Fruit fly (Drosophila melanogaster) whole organism, embryonic: ENCODE measurements around the gene CG10477.
A peak's percentile ranks its signal among the peaks of the same experiment; 100 is the strongest.

Experiments
- Abd-B ChIP-seq: fragments of 200-800 bp; sonication (Bioruptor generic); optimal IDR thresholded peaks from 2 replicates; lab custom pipeline; 2018; ENCODE audit warnings: missing biosample characterization, mild to moderate bottlenecking, missing genetic modification characterization, moderate library complexity
- CG1024 ChIP-seq: fragments of 200-800 bp; sonication (Bioruptor generic); IDR thresholded peaks from 2 replicates; pipeline ENCODE4 v1.3.6; 2022; ENCODE audit warnings: missing biosample characterization, missing genetic modification characterization
- CG10267 ChIP-seq: fragments of 200-800 bp; sonication (Bioruptor generic); optimal IDR thresholded peaks from 2 replicates; lab custom pipeline; 2018; ENCODE audit warnings: missing biosample characterization, mild to moderate bottlenecking, missing genetic modification characterization, moderate library complexity
- CG10366 ChIP-seq: fragments of 200-800 bp; sonication (Bioruptor generic); IDR thresholded peaks from 2 replicates; pipeline ENCODE4 v1.3.6; 2022; ENCODE audit warnings: missing biosample characterization, missing genetic modification characterization
- CG13775 ChIP-seq: fragments of 200-800 bp; sonication (Bioruptor generic); optimal IDR thresholded peaks from 3 replicates; lab custom pipeline; 2017; ENCODE audit warnings: missing biosample characterization, mild to moderate bottlenecking, missing genetic modification characterization
- CG14014 ChIP-seq: fragments of 200-800 bp; sonication (Bioruptor generic); IDR thresholded peaks from 2 replicates; pipeline ENCODE4 v1.3.6; 2022; ENCODE audit warnings: missing biosample characterization, missing genetic modification characterization
- CG14667 ChIP-seq: fragments of 200-800 bp; sonication (Bioruptor generic); IDR thresholded peaks from 2 replicates; pipeline ENCODE4 v1.3.6; 2022; ENCODE audit warnings: missing biosample characterization, missing genetic modification characterization
- CG15696 ChIP-seq: fragments of 200-800 bp; sonication (Bioruptor generic); optimal IDR thresholded peaks from 2 replicates; lab custom pipeline; 2019; ENCODE audit warnings: missing biosample characterization, mild to moderate bottlenecking, missing genetic modification characterization, moderate library complexity
- CG16813 ChIP-seq: fragments of 200-800 bp; sonication (Bioruptor generic); IDR thresholded peaks from 3 replicates; pipeline ENCODE4 v1.3.6; 2022; ENCODE audit warnings: missing biosample characterization, missing genetic modification characterization; ENCODE audit not compliant: partially characterized antibody
- CG17328 ChIP-seq: fragments of 200-800 bp; sonication (Bioruptor generic); IDR thresholded peaks from 2 replicates; pipeline ENCODE4 v1.3.6; 2022; ENCODE audit warnings: missing biosample characterization, missing genetic modification characterization
- CG17385 ChIP-seq: fragments of 200-800 bp; sonication (Bioruptor generic); optimal IDR thresholded peaks from 3 replicates; lab custom pipeline; 2018; ENCODE audit warnings: missing biosample characterization, mild to moderate bottlenecking, missing genetic modification characterization
- CG17568 ChIP-seq: fragments of 200-800 bp; sonication (Bioruptor generic); optimal IDR thresholded peaks from 2 replicates; lab custom pipeline; 2018; ENCODE audit warnings: missing biosample characterization, mild to moderate bottlenecking, missing genetic modification characterization, moderate library complexity
- CG3065 ChIP-seq: fragments of 200-800 bp; sonication (Bioruptor generic); optimal IDR thresholded peaks from 2 replicates; lab custom pipeline; 2016; ENCODE audit warnings: missing biosample characterization, missing genetic modification characterization
- CG4404 ChIP-seq: fragments of 200-800 bp; sonication (Bioruptor generic); IDR thresholded peaks from 2 replicates; pipeline ENCODE4 v1.3.6; 2022; ENCODE audit warnings: missing biosample characterization, missing genetic modification characterization
- CG5245 ChIP-seq: fragments of 200-800 bp; sonication (Bioruptor generic); optimal IDR thresholded peaks from 3 replicates; lab custom pipeline; 2016; ENCODE audit warnings: missing biosample characterization, missing genetic modification characterization
- CG6683 ChIP-seq: fragments of 200-800 bp; sonication (Bioruptor generic); optimal IDR thresholded peaks from 2 replicates; lab custom pipeline; 2017; ENCODE audit warnings: missing biosample characterization, mild to moderate bottlenecking, missing genetic modification characterization, missing genetic modification reagents
- CG6689 ChIP-seq: fragments of 200-800 bp; sonication (Bioruptor generic); IDR thresholded peaks from 2 replicates; pipeline ENCODE4 v1.3.6; 2022; ENCODE audit warnings: missing biosample characterization, missing genetic modification characterization
- CG8478 ChIP-seq: fragments of >200 bp; optimal IDR thresholded peaks from 2 replicates; lab custom pipeline; 2018
- CG8924 ChIP-seq: fragments of 200-800 bp; optimal IDR thresholded peaks from 3 replicates; lab custom pipeline; 2019; ENCODE audit warnings: missing biosample characterization, mild to moderate bottlenecking, missing genetic modification characterization, moderate library complexity
- CG9215 ChIP-seq: fragments of 200-800 bp; sonication (Bioruptor generic); IDR thresholded peaks from 2 replicates; pipeline ENCODE4 v1.3.6; 2022; ENCODE audit warnings: missing biosample characterization, missing genetic modification characterization
- CG9932 ChIP-seq: fragments of 200-800 bp; sonication (Bioruptor generic); IDR thresholded peaks from 2 replicates; pipeline ENCODE4 v1.3.6; 2022; ENCODE audit warnings: missing biosample characterization, missing genetic modification characterization
- Hey ChIP-seq: fragments of 200-800 bp; sonication (Bioruptor generic); optimal IDR thresholded peaks from 3 replicates; lab custom pipeline; 2018; ENCODE audit warnings: missing biosample characterization, mild to moderate bottlenecking, missing genetic modification characterization
- Kr ChIP-seq: fragments of 200-800 bp; sonication (Bioruptor generic); optimal IDR thresholded peaks from 2 replicates; lab custom pipeline; 2017; ENCODE audit warnings: missing biosample characterization, mild to moderate bottlenecking, missing genetic modification characterization
- Lhr ChIP-seq: fragments of 200-800 bp; sonication (Bioruptor generic); optimal IDR thresholded peaks from 3 replicates; lab custom pipeline; 2017; ENCODE audit warnings: mild to moderate bottlenecking, missing biosample characterization, missing genetic modification reagents, missing genetic modification characterization
- Oli ChIP-seq: fragments of 200-800 bp; sonication (Bioruptor generic); optimal IDR thresholded peaks from 2 replicates; lab custom pipeline; 2018; ENCODE audit warnings: missing biosample characterization, mild to moderate bottlenecking, missing genetic modification characterization, moderate library complexity
- Opbp ChIP-seq: fragments of 200-800 bp; sonication (Bioruptor generic); IDR thresholded peaks from 3 replicates; pipeline ENCODE4 v1.3.6; 2022; ENCODE audit warnings: missing biosample characterization, missing genetic modification characterization; ENCODE audit not compliant: partially characterized antibody
- Sry-δ ChIP-seq: fragments of 200-800 bp; sonication (Bioruptor generic); optimal IDR thresholded peaks from 2 replicates; lab custom pipeline; 2016; ENCODE audit warnings: missing biosample characterization, missing genetic modification characterization
- Taf1 ChIP-seq: fragments of 200-800 bp; sonication (Bioruptor generic); IDR thresholded peaks from 2 replicates; pipeline ENCODE4 v1.3.6; 2022; ENCODE audit warnings: missing biosample characterization, missing genetic modification characterization
- Xbp1 ChIP-seq: fragments of 200-800 bp; sonication (Bioruptor generic); optimal IDR thresholded peaks from 3 replicates; lab custom pipeline; 2016; ENCODE audit warnings: missing biosample characterization, mild to moderate bottlenecking, missing genetic modification characterization
- ab ChIP-seq: fragments of 200-800 bp; sonication (Bioruptor generic); optimal IDR thresholded peaks from 2 replicates; lab custom pipeline; 2016; ENCODE audit warnings: missing biosample characterization, missing genetic modification characterization
- aop ChIP-seq: fragments of 200-800 bp; sonication (Bioruptor generic); IDR thresholded peaks from 2 replicates; pipeline ENCODE4 v1.3.6; 2022; ENCODE audit warnings: missing biosample characterization, missing genetic modification characterization
- chif ChIP-seq, 2 experiments: fragments of 200-800 bp; sonication (Bioruptor generic); optimal IDR thresholded peaks; 3 replicates each; lab custom pipeline; 2016; ENCODE audit warnings: missing biosample characterization in 2 of 2, missing genetic modification characterization in 2 of 2
- chinmo ChIP-seq: fragments of 200-800 bp; sonication (Bioruptor generic); IDR thresholded peaks from 4 replicates; pipeline ENCODE4 v1.3.6; 2022; ENCODE audit warnings: missing biosample characterization, missing genetic modification characterization; ENCODE audit not compliant: partially characterized antibody
- dm ChIP-seq: fragments of 200-800 bp; sonication (Bioruptor generic); optimal IDR thresholded peaks from 3 replicates; lab custom pipeline; 2016; ENCODE audit warnings: missing biosample characterization, missing genetic modification characterization
- fd102C ChIP-seq: fragments of 200-800 bp; sonication (Bioruptor generic); optimal IDR thresholded peaks from 2 replicates; lab custom pipeline; 2018; ENCODE audit warnings: missing biosample characterization, mild to moderate bottlenecking, missing genetic modification characterization, moderate library complexity
- ftz-f1 ChIP-seq: fragments of 200-800 bp; sonication (Bioruptor generic); optimal IDR thresholded peaks from 2 replicates; lab custom pipeline; 2016; ENCODE audit warnings: missing biosample characterization, missing genetic modification characterization
- lab ChIP-seq: fragments of 200-800 bp; sonication (Bioruptor generic); optimal IDR thresholded peaks from 3 replicates; lab custom pipeline; 2017; ENCODE audit warnings: missing biosample characterization, missing genetic modification characterization, mild to moderate bottlenecking, moderate library complexity, missing genetic modification reagents
- lbe ChIP-seq: fragments of 200-800 bp; sonication (Bioruptor generic); optimal IDR thresholded peaks from 2 replicates; lab custom pipeline; 2016; ENCODE audit warnings: missing biosample characterization, mild to moderate bottlenecking, missing genetic modification characterization
- lmd ChIP-seq: fragments of 200-800 bp; sonication (Bioruptor generic); IDR thresholded peaks from 2 replicates; pipeline ENCODE4 v1.3.6; 2022; ENCODE audit warnings: missing biosample characterization, missing genetic modification characterization
- otp ChIP-seq: fragments of 200-800 bp; sonication (Bioruptor generic); IDR thresholded peaks from 3 replicates; pipeline ENCODE4, ENCODE4 v1.3.6; 2022; ENCODE audit warnings: missing biosample characterization, missing genetic modification characterization
- phol ChIP-seq: fragments of 200-800 bp; sonication (Bioruptor generic); optimal IDR thresholded peaks from 3 replicates; lab custom pipeline; 2018; ENCODE audit warnings: missing biosample characterization, mild to moderate bottlenecking, missing genetic modification characterization, moderate library complexity
- prd ChIP-seq, 3 experiments: fragments of >200 bp in 2 of 3; fragments of 200-800 bp in 1 of 3; sonication (Bioruptor generic) in 1 of 3; optimal IDR thresholded peaks in 2 of 3; IDR thresholded peaks in 1 of 3; 2 replicates in 2 of 3; 3 replicates in 1 of 3; pipeline versions ENCODE4 v1.3.6 to Lab custom; 2017 to 2022; ENCODE audit warnings: missing biosample characterization in 1 of 3, missing genetic modification characterization in 1 of 3
- sens-2 ChIP-seq: fragments of 200-800 bp; sonication (Bioruptor generic); IDR thresholded peaks from 2 replicates; pipeline ENCODE4 v1.3.6; 2022; ENCODE audit warnings: missing biosample characterization, missing genetic modification characterization
- so ChIP-seq: fragments of 200-800 bp; sonication (Bioruptor generic); IDR thresholded peaks from 3 replicates; pipeline ENCODE4 v1.3.6; 2022; ENCODE audit warnings: missing biosample characterization, missing genetic modification characterization
- ssp ChIP-seq: fragments of 200-800 bp; sonication (Bioruptor generic); IDR thresholded peaks from 2 replicates; pipeline ENCODE4 v1.3.6; 2022; ENCODE audit warnings: missing biosample characterization, missing genetic modification characterization
- stwl ChIP-seq: fragments of 200-800 bp; sonication (Bioruptor generic); optimal IDR thresholded peaks from 3 replicates; lab custom pipeline; 2018; ENCODE audit warnings: missing biosample characterization, mild to moderate bottlenecking, missing genetic modification characterization, moderate library complexity
- vfl ChIP-seq: fragments of 200-800 bp; sonication (Bioruptor generic); optimal IDR thresholded peaks from 2 replicates; lab custom pipeline; 2016; ENCODE audit warnings: missing biosample characterization, missing genetic modification characterization
- vvl ChIP-seq: fragments of 200-800 bp; sonication (Bioruptor generic); IDR thresholded peaks from 2 replicates; pipeline ENCODE4 v1.3.6; 2022; ENCODE audit warnings: missing biosample characterization, missing genetic modification characterization
- zen2 ChIP-seq: fragments of 200-800 bp; sonication (Bioruptor generic); IDR thresholded peaks from 3 replicates; pipeline ENCODE4 v1.3.6; 2022; ENCODE audit warnings: missing biosample characterization, missing genetic modification characterization; ENCODE audit not compliant: partially characterized antibody

Gene CG10477

DNA sequence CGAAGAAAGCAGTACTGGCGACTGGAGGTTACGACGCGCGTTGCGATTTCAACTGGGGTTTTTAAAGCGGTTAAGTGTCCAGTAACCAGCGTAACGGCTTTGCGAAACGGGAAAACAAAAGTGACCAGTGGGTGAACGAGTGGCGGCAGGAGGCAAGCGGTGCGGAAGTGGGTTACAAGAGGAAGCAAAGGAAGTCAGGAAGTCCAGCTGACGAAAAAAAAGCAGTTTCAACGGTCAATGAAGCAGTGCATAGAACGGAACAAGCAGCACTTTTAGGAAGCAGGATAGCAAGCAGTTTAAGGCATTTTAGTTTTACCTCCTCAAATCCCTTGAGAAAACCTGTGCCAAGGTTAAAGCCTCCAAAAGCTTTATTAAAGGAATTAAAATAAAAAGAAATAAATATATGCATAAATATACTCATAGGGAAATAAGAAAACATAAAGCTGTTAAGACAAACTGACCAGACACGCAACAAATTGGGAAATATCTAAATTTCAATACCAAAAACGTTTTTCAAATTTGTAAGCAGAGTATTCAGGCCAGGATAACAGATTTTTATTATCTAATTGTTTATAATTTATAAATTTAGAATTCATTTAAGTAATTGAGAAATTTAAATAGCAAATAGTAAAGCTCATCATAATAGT, 24.8 kb upstream of the CG10477 start, which contains the start of gene CG6592 (continued):
- TF ChIP-seq zen2 (GFP tag; lab: Robert Waterston, UW): no peak
- TF ChIP-seq Lhr (GFP tag; lab: Kevin White, UChicago): peak; percentile 40
- 0 out of 3 replicates have a peak, but pooled peaks have one; percentile 32 for TF ChIP-seq CG16813 (GFP tag; lab: Robert Waterston, UW)
- TF ChIP-seq prd (optimal IDR thresholded peaks at IDR 0.05; lab: Kevin White, UChicago): no peak
- peak; percentile 76 for TF ChIP-seq prd (GFP tag; IDR thresholded peaks at IDR 0.05; lab: Robert Waterston, UW)
- no peak for TF ChIP-seq ftz-f1
- TF ChIP-seq CG10366 (GFP tag; lab: Robert Waterston, UW): peak; percentile 36; the same call in 1 of the 2 replicates
- no peak for TF ChIP-seq CG9215
- peak; percentile 57 for TF ChIP-seq CG15696 (tag; lab: Kevin White, UChicago)
- peak; percentile 29 for TF ChIP-seq Xbp1
- no peak for TF ChIP-seq vfl
- peak; percentile 4 for TF ChIP-seq CG8924 (tag; lab: Kevin White, UChicago)
- peak; percentile 29 for TF ChIP-seq Oli (tag; lab: Kevin White, UChicago)
- peak; percentile 62 for TF ChIP-seq phol (tag; lab: Kevin White, UChicago)
- peak; percentile 28 for TF ChIP-seq dm (GFP tag; lab: Kevin White, UChicago)
- TF ChIP-seq CG4404 (GFP tag; lab: Robert Waterston, UW): peak; percentile 49
- TF ChIP-seq otp: peak; percentile 65; the same call in 1 of the 3 replicates
- TF ChIP-seq fd102C (GFP tag; lab: Kevin White, UChicago): peak; percentile 85
- TF ChIP-seq CG9932 (GFP tag; lab: Robert Waterston, UW): no peak
- TF ChIP-seq CG6689 (GFP tag; lab: Robert Waterston, UW): 0 out of 2 replicates have a peak, but pooled peaks have one; percentile 8
- no peak for TF ChIP-seq CG14667 (GFP tag; lab: Robert Waterston, UW)
- TF ChIP-seq Abd-B (GFP tag; lab: Kevin White, UChicago): peak; percentile 24
- no peak for TF ChIP-seq Taf1 (GFP tag; lab: Robert Waterston, UW)
- no peak for TF ChIP-seq CG10267 (tag; lab: Kevin White, UChicago)
- TF ChIP-seq CG1024 (GFP tag; lab: Robert Waterston, UW): peak; percentile 16; the same call in 1 of the 2 replicates
- TF ChIP-seq CG14014 (GFP tag; lab: Robert Waterston, UW): no peak
- no peak for TF ChIP-seq lab
- no peak for TF ChIP-seq Sry-δ (GFP tag; lab: Kevin White, UChicago)
- TF ChIP-seq ssp: no peak
- peak; percentile 76 for TF ChIP-seq CG17328
- TF ChIP-seq CG13775 (GFP tag; lab: Kevin White, UChicago): peak; percentile 68
- TF ChIP-seq chif (GFP tag; optimal IDR thresholded peaks at IDR 0.05; lab: Kevin White, UChicago): peak; percentile 36 to 77
- TF ChIP-seq vvl (GFP tag; lab: Robert Waterston, UW): 0 out of 2 replicates have a peak, but pooled peaks have one; percentile 22
- no peak for TF ChIP-seq CG6683 (GFP tag; lab: Kevin White, UChicago)
- TF ChIP-seq chinmo: no peak
- TF ChIP-seq Opbp (GFP tag; lab: Robert Waterston, UW): peak; percentile 36; the same call in 1 of the 3 replicates
- TF ChIP-seq CG3065 (GFP tag; lab: Kevin White, UChicago): peak; percentile 14
- peak; percentile 68 for TF ChIP-seq Kr (GFP tag; lab: Kevin White, UChicago)
- no peak for TF ChIP-seq ab
- no peak; the same call in 1 of the 2 replicates for TF ChIP-seq lmd (GFP tag; lab: Robert Waterston, UW)
- no peak for TF ChIP-seq Hey (tag; lab: Kevin White, UChicago)
- peak; percentile 40; the same call in 1 of the 2 replicates for TF ChIP-seq aop (GFP tag; lab: Robert Waterston, UW)
- TF ChIP-seq sens-2 (GFP tag; lab: Robert Waterston, UW): no peak
- TF ChIP-seq stwl: peak; percentile 91
- TF ChIP-seq CG8478 (lab: Kevin White, UChicago): peak; percentile 82
- no peak for TF ChIP-seq CG5245
- TF ChIP-seq lbe (GFP tag; lab: Kevin White, UChicago): no peak
- TF ChIP-seq CG17385 (GFP tag; lab: Kevin White, UChicago): peak; percentile 66
- TF ChIP-seq CG17568: peak; percentile 24
- 0 out of 3 replicates have a peak, but pooled peaks have one; percentile 25 for TF ChIP-seq so (GFP tag; lab: Robert Waterston, UW)
